Fruit fly (Drosophila melanogaster): ENCODE measurements around the gene CG32445.
A peak's percentile ranks its signal among the peaks of the same experiment; 100 is the strongest.

CG32445 gene

dm6 chr3L:21604265-21604664 lies 34.9 kb upstream of the CG32445 start (continued):
- TF ChIP-seq grau (tag; optimal IDR thresholded peaks at IDR 0.05) (no peak), CG10267 (tag; optimal IDR thresholded peaks at IDR 0.05) (peak; percentile 54), nerfin-2 (GFP tag; IDR thresholded peaks at IDR 0.05; ENCODE audit: partially characterized antibody) (no peak), CG14710 (tag; optimal IDR thresholded peaks at IDR 0.05) (peak; percentile 32), fu2 (GFP tag; optimal IDR thresholded peaks at IDR 0.05) (peak; percentile 27), dpn (GFP tag; optimal IDR thresholded peaks at IDR 0.05) (peak; percentile 74 to 77), CG9797 (GFP tag; optimal IDR thresholded peaks at IDR 0.05) (no peak), CG4404 (GFP tag; IDR thresholded peaks at IDR 0.05) (no peak), run (tag; optimal IDR thresholded peaks at IDR 0.05) (no peak), CG6791 (GFP tag; IDR thresholded peaks at IDR 0.05; ENCODE audit: partially characterized antibody) (peak; percentile 77), CG6689 (GFP tag; IDR thresholded peaks at IDR 0.05) (no peak), zen2 (GFP tag; IDR thresholded peaks at IDR 0.05; ENCODE audit: partially characterized antibody) (no peak), CG12155 (GFP tag; optimal IDR thresholded peaks at IDR 0.05) (peak; percentile 49), H15 (GFP tag; IDR thresholded peaks at IDR 0.05) (no peak; the same call in 2 of the 3 replicates), pzg (GFP tag; optimal IDR thresholded peaks at IDR 0.05) (no peak), CG1647 (GFP tag; optimal IDR thresholded peaks at IDR 0.05) (peak; percentile 6), unpg (GFP tag; optimal IDR thresholded peaks at IDR 0.05) (no peak), toy (GFP tag; IDR thresholded peaks at IDR 0.05) (no peak), GATAe (GFP tag; conservative IDR thresholded peaks at IDR 0.05) (no peak), CG3838 (GFP tag; optimal IDR thresholded peaks at IDR 0.05) (no peak), BtbVII (GFP tag; optimal IDR thresholded peaks at IDR 0.05) (no peak), CG10366 (GFP tag; IDR thresholded peaks at IDR 0.05) (peak; percentile 51), zf30C (GFP tag; optimal IDR thresholded peaks at IDR 0.05) (peak; percentile 6), Fer1 (GFP tag; optimal IDR thresholded peaks at IDR 0.05) (no peak), cas (GFP tag; IDR thresholded peaks at IDR 0.05) (no peak), CG16815 (GFP tag; optimal IDR thresholded peaks at IDR 0.05) (peak; percentile 33), Sry-δ (GFP tag; optimal IDR thresholded peaks at IDR 0.05) (peak; percentile 44), CG7786 (GFP tag; optimal IDR thresholded peaks at IDR 0.05) (peak; percentile 39), TFAM (GFP tag; optimal IDR thresholded peaks at IDR 0.05) (no peak), Awh (GFP tag; IDR thresholded peaks at IDR 0.05) (no peak), dm (GFP tag; optimal IDR thresholded peaks at IDR 0.05) (peak; percentile 31), CG17612 (GFP tag; IDR thresholded peaks at IDR 0.05) (no peak), CG4707 (GFP tag; optimal IDR thresholded peaks at IDR 0.05) (no peak), CG11247 (GFP tag; IDR thresholded peaks at IDR 0.05) (peak; percentile 72), salm (tag; optimal IDR thresholded peaks at IDR 0.05) (no peak), dmrt99B (tag; optimal IDR thresholded peaks at IDR 0.05) (no peak), nau (GFP tag; optimal IDR thresholded peaks at IDR 0.05) (no peak), wor (GFP tag; IDR thresholded peaks at IDR 0.05) (0 out of 2 replicates have a peak, but pooled peaks have one; percentile 17), CG11723 (GFP tag; optimal IDR thresholded peaks at IDR 0.05) (no peak), CG34224 (GFP tag; IDR thresholded peaks at IDR 0.05; ENCODE audit: partially characterized antibody) (no peak), CG11695 (GFP tag; IDR thresholded peaks at IDR 0.05) (no peak), sens (GFP tag) (peak; percentile 83), Camta (GFP tag; optimal IDR thresholded peaks at IDR 0.05) (peak; percentile 66), CG17829 (tag; optimal IDR thresholded peaks at IDR 0.05) (peak; percentile 51), wek (GFP tag; optimal IDR thresholded peaks at IDR 0.05) (no peak), Sry-β (GFP tag; optimal IDR thresholded peaks at IDR 0.05) (no peak), CG7372 (GFP tag; IDR thresholded peaks at IDR 0.05) (no peak), row (GFP tag; IDR thresholded peaks at IDR 0.05) (no peak; the same call in 2 of the 3 replicates), Dad (GFP tag; optimal IDR thresholded peaks at IDR 0.05) (peak; percentile 44), Hr39 (optimal IDR thresholded peaks at IDR 0.05) (no peak), Dp (GFP tag; optimal IDR thresholded peaks at IDR 0.05) (peak; percentile 57), zen (tag; optimal IDR thresholded peaks at IDR 0.05) (peak; percentile 55)
